Worm (Caenorhabditis elegans): ENCODE results near the gene K08A2.2.

ce11 chrII:2967064-2967463 is 24.3 kb upstream of the K08A2.2 start:
- no peak for TF ChIP-seq fos-1 (tag; optimal IDR thresholded peaks at IDR 0.05)
- no peak for TF ChIP-seq ceh-16 (tag; optimal IDR thresholded peaks at IDR 0.05)
- TF ChIP-seq nhr-237 (tag; optimal IDR thresholded peaks at IDR 0.05) = no peak

Data from whole organism, L2 larva.